Fruit fly (Drosophila melanogaster): ENCODE measurements around the gene CG14683.
A peak's percentile ranks its signal among the peaks of the same experiment; 100 is the strongest.

The CG14683 gene

dm6 chr3R:10688835-10689234, 7.6 kb upstream of the CG14683 start (continued):
- peak; percentile 27 for TF ChIP-seq CG4854 (GFP tag; optimal IDR thresholded peaks at IDR 0.05)
- TF ChIP-seq Max (GFP tag; optimal IDR thresholded peaks at IDR 0.05), result no peak
- no peak for TF ChIP-seq schlank (tag; optimal IDR thresholded peaks at IDR 0.05)
- no peak for TF ChIP-seq dan (GFP tag; IDR thresholded peaks at IDR 0.05)
- no peak for TF ChIP-seq CG2202 (tag; optimal IDR thresholded peaks at IDR 0.05)
- no peak for TF ChIP-seq HLH3B (GFP tag; IDR thresholded peaks at IDR 0.05)
- TF ChIP-seq CG18764 (GFP tag; optimal IDR thresholded peaks at IDR 0.05), result no peak
- TF ChIP-seq pum (GFP tag; optimal IDR thresholded peaks at IDR 0.05), result no peak
- no peak for TF ChIP-seq D19B (GFP tag; optimal IDR thresholded peaks at IDR 0.05)
- TF ChIP-seq CG6272 (GFP tag; IDR thresholded peaks at IDR 0.05), result 0 out of 2 replicates have a peak, but pooled peaks have one; percentile 20
- no peak for TF ChIP-seq tap (tag; optimal IDR thresholded peaks at IDR 0.05)
- peak; percentile 40 for TF ChIP-seq CG13894 (tag; optimal IDR thresholded peaks at IDR 0.05)
- TF ChIP-seq CG4707 (GFP tag; optimal IDR thresholded peaks at IDR 0.05), result no peak
- TF ChIP-seq CG10431 (GFP tag; optimal IDR thresholded peaks at IDR 0.05), result no peak
- TF ChIP-seq cad (GFP tag; optimal IDR thresholded peaks at IDR 0.05), result no peak
- no peak for TF ChIP-seq CG17568 (GFP tag; optimal IDR thresholded peaks at IDR 0.05)
- TF ChIP-seq Elba2 (GFP tag; optimal IDR thresholded peaks at IDR 0.05), result no peak
- TF ChIP-seq seq (GFP tag; IDR thresholded peaks at IDR 0.05), result no peak
- TF ChIP-seq CG4424 (GFP tag; optimal IDR thresholded peaks at IDR 0.05), result peak; percentile 24
- no peak for TF ChIP-seq CG5245 (GFP tag; optimal IDR thresholded peaks at IDR 0.05)
- TF ChIP-seq dati (GFP tag; IDR thresholded peaks at IDR 0.05), result no peak
- TF ChIP-seq CG9817 (tag; optimal IDR thresholded peaks at IDR 0.05), result peak; percentile 20
- no peak for TF ChIP-seq Sin3A (optimal IDR thresholded peaks at IDR 0.05)
- TF ChIP-seq H2.0 (GFP tag; IDR thresholded peaks at IDR 0.05), result no peak
- no peak for TF ChIP-seq nerfin-2 (GFP tag; IDR thresholded peaks at IDR 0.05; ENCODE audit: partially characterized antibody)
- no peak for TF ChIP-seq CkIIα-i1 (GFP tag; IDR thresholded peaks at IDR 0.05)
- TF ChIP-seq CG11695 (GFP tag; IDR thresholded peaks at IDR 0.05), result peak; percentile 62; the same call in 1 of the 3 replicates
- peak; percentile 33; the same call in 1 of the 2 replicates for TF ChIP-seq Ptx1 (GFP tag; IDR thresholded peaks at IDR 0.05)
- peak; percentile 70 for TF ChIP-seq lab (GFP tag; optimal IDR thresholded peaks at IDR 0.05)
- TF ChIP-seq esg (GFP tag; conservative IDR thresholded peaks at IDR 0.05), result peak; percentile 35; the same call in 1 of the 2 replicates
- peak; percentile 56 for TF ChIP-seq Bteb2 (GFP tag; optimal IDR thresholded peaks at IDR 0.05)
- TF ChIP-seq CG10366 (GFP tag; IDR thresholded peaks at IDR 0.05), result no peak
- no peak for TF ChIP-seq CG7987 (GFP tag; optimal IDR thresholded peaks at IDR 0.05)
- TF ChIP-seq h (optimal IDR thresholded peaks at IDR 0.05), result no peak
- no peak for TF ChIP-seq Rx (GFP tag; IDR thresholded peaks at IDR 0.05)
- TF ChIP-seq CG3847 (GFP tag; IDR thresholded peaks at IDR 0.05), result peak; percentile 66
- TF ChIP-seq CG11398 (GFP tag; optimal IDR thresholded peaks at IDR 0.05), result no peak
- no peak for TF ChIP-seq CG11723 (GFP tag; optimal IDR thresholded peaks at IDR 0.05)
- TF ChIP-seq slou (GFP tag; optimal IDR thresholded peaks at IDR 0.05), result no peak
- TF ChIP-seq Opbp (GFP tag; IDR thresholded peaks at IDR 0.05; ENCODE audit: partially characterized antibody), result no peak
- no peak for TF ChIP-seq peb (GFP tag; IDR thresholded peaks at IDR 0.05)
- TF ChIP-seq CG3163 (GFP tag; optimal IDR thresholded peaks at IDR 0.05), result no peak
- no peak for TF ChIP-seq ci (GFP tag; IDR thresholded peaks at IDR 0.05)
- TF ChIP-seq yki (optimal IDR thresholded peaks at IDR 0.05), result no peak
- peak; percentile 29 for TF ChIP-seq exex (tag; optimal IDR thresholded peaks at IDR 0.05)
- TF ChIP-seq lola (GFP tag; optimal IDR thresholded peaks at IDR 0.05), result no peak
- TF ChIP-seq CG11696 (GFP tag; IDR thresholded peaks at IDR 0.05), result no peak
- peak; percentile 4 for TF ChIP-seq bab2 (GFP tag; optimal IDR thresholded peaks at IDR 0.05)
- peak; percentile 3 for TF ChIP-seq CG1647 (GFP tag; optimal IDR thresholded peaks at IDR 0.05)
- TF ChIP-seq CG10462 (GFP tag; optimal IDR thresholded peaks at IDR 0.05), result no peak
- TF ChIP-seq otp (GFP tag; IDR thresholded peaks at IDR 0.05), result peak; percentile 43; the same call in 1 of the 3 replicates
- TF ChIP-seq ftz-f1 (GFP tag; optimal IDR thresholded peaks at IDR 0.05), result no peak
- no peak for TF ChIP-seq btn (GFP tag; optimal IDR thresholded peaks at IDR 0.05)
- no peak for TF ChIP-seq CG7745 (tag; optimal IDR thresholded peaks at IDR 0.05)

Measured in whole organism, embryonic.